Fruit fly (Drosophila melanogaster): ENCODE measurements around the gene Sras.
A peak's percentile ranks its signal among the peaks of the same experiment; 100 is the strongest.

Gene Sras

DNA sequence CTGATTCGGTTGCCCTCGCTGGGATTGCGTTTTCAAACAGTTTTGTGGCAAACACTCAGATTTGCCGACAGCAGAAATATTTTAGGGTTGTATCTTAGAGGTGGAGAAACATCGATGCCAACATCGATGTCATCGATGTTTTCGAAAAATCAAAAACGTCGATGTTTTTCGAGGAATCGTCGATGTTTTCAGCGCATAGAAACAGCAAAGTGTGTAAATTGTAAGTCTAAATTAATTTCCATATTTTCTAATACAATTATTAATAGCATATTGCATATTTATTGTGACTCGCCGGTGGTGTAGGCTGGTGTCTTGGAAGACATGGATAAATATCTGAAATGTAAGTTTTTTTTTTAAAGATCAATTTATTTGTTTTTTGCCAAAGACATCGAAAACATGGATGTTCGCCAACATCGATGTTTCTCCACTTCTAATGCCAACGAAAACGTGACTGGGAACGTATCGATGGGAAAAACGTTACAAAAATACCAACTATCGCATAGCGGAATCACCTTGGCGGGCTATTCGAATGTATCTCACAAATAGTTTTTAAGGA lies 40.4 kb downstream of the Sras start, which contains the start of gene TM9SF3:
TSS of gene TM9SF3 (minus strand) at position 120 of the 556 bp plus-strand sequence.
- TF ChIP-seq fkh (GFP tag; optimal IDR thresholded peaks at IDR 0.05) (no peak), CG9139 (GFP tag; optimal IDR thresholded peaks at IDR 0.05) (no peak), CG11294 (GFP tag; IDR thresholded peaks at IDR 0.05) (no peak), Sox14 (GFP tag; optimal IDR thresholded peaks at IDR 0.05) (no peak), esn (GFP tag; optimal IDR thresholded peaks at IDR 0.05) (peak; percentile 14), Eip93F (GFP tag; optimal IDR thresholded peaks at IDR 0.05) (peak; percentile 5), CG31627 (GFP tag; optimal IDR thresholded peaks at IDR 0.05) (peak; percentile 23), Hr39 (GFP tag; optimal IDR thresholded peaks at IDR 0.05) (peak; percentile 22), CG10631 (GFP tag; optimal IDR thresholded peaks at IDR 0.05) (peak; percentile 21), Hr38 (GFP tag; optimal IDR thresholded peaks at IDR 0.05) (no peak), CG6276 (GFP tag; optimal IDR thresholded peaks at IDR 0.05) (no peak)

DNA sequence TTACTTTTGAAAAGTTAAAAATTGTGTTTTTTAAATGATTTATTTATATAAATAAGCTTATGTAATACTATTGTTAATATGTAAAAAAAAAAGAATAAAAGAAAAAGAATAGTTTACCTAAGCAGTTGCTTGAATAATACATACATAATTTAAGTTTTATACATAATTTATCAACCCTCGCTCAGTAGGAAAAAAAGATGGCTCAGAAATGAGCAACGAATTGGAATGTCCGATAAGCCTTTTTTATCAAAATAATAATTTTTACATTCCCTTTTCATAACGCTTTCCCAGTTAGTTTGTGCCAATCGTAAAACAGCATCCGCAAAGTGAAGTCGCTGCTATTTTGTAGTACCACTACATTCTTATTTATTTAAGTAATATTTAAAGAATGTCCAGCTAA lies 40.9 kb downstream of the Sras start, which contains the start of gene mthl2:
TSS of gene mthl2 (plus strand) at position 301 of the 400 bp plus-strand sequence.
- TF ChIP-seq CG9139 (GFP tag; optimal IDR thresholded peaks at IDR 0.05) = no peak
- TF ChIP-seq Eip75B (GFP tag; optimal IDR thresholded peaks at IDR 0.05) = no peak
- TF ChIP-seq eg (GFP tag; IDR thresholded peaks at IDR 0.05) = no peak
- no peak for TF ChIP-seq CG6854 (GFP tag; optimal IDR thresholded peaks at IDR 0.05)
- no peak for TF ChIP-seq Sox14 (GFP tag; optimal IDR thresholded peaks at IDR 0.05)

DNA sequence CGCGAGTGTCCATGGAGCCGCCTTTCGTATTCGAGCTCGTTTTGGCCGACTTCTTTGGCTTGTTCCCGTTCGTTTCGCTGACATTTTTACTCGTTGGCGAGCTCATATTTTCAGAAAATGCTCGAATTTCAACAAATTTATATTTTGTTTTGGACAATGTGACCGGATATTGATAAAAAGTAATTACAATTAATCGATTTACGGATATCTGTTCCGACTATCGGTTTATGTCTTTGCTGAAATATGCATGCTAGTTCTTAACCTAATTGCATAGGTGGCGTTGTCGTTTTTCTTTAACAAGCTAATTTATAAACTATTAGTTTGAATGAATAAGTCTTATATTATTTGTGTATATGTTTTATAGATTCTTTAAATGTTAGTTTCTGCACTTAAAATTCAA lies 44.6 kb downstream of the Sras start, which contains the start of gene Eaf6:
TSS of gene Eaf6 (minus strand) at position 173 of the 400 bp plus-strand sequence.
- TF ChIP-seq fkh (GFP tag; optimal IDR thresholded peaks at IDR 0.05) (peak; percentile 25), CG6792 (GFP tag; optimal IDR thresholded peaks at IDR 0.05) (no peak), Eip78C (GFP tag) (peak; percentile 39)

dm6 chr3L:5608786-5609370 lies 45.3 kb downstream of the Sras start:
- TF ChIP-seq CG6163 (GFP tag; IDR thresholded peaks at IDR 0.05) (no peak), CG6854 (GFP tag; optimal IDR thresholded peaks at IDR 0.05) (no peak), fkh (GFP tag; optimal IDR thresholded peaks at IDR 0.05) (no peak), CG6808 (GFP tag; optimal IDR thresholded peaks at IDR 0.05) (no peak), achi (GFP tag; optimal IDR thresholded peaks at IDR 0.05) (no peak), CG11294 (GFP tag; IDR thresholded peaks at IDR 0.05) (no peak), net (GFP tag; optimal IDR thresholded peaks at IDR 0.05) (no peak), fd85E (GFP tag; optimal IDR thresholded peaks at IDR 0.05) (no peak), CG11902 (GFP tag; optimal IDR thresholded peaks at IDR 0.05) (no peak), Hr39 (GFP tag; optimal IDR thresholded peaks at IDR 0.05) (no peak), Blimp-1 (GFP tag; optimal IDR thresholded peaks at IDR 0.05) (no peak), CG32006 (GFP tag; optimal IDR thresholded peaks at IDR 0.05) (no peak)

DNA sequence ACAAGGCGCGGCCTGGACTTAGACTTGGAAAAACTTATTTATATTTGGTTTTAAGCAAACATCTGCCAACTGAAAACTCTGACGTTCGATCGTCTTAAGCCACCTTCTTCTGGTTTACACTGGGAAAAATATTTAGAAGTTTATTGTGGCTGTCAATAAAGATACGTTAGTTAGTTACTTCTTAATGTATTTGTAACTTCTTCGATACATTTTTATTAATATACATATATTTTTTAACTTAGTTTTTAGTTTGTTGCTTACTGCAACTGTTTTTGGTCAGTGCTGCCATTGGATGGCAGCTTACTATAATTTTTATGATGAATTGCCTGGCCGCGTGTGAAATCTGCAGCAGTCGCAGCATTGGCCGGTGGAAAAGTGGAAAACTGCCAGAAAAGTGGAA lies 45.9 kb downstream of the Sras start:
- TF ChIP-seq Eip78C (GFP tag) (peak; percentile 52), Lpt (GFP tag; optimal IDR thresholded peaks at IDR 0.05) (peak; percentile 21), CG32006 (GFP tag; optimal IDR thresholded peaks at IDR 0.05) (peak; percentile 90), pdm3 (GFP tag; optimal IDR thresholded peaks at IDR 0.05) (no peak), OdsH (GFP tag; optimal IDR thresholded peaks at IDR 0.05) (peak; percentile 32), CG8319 (GFP tag; optimal IDR thresholded peaks at IDR 0.05) (no peak), eg (GFP tag; IDR thresholded peaks at IDR 0.05) (no peak; the same call in 1 of the 3 replicates), CG4318 (GFP tag; optimal IDR thresholded peaks at IDR 0.05) (peak; percentile 70), CG6276 (GFP tag; optimal IDR thresholded peaks at IDR 0.05) (no peak), topi (GFP tag; optimal IDR thresholded peaks at IDR 0.05) (peak; percentile 2), cyc (GFP tag; optimal IDR thresholded peaks at IDR 0.05) (no peak), Gug (GFP tag; IDR thresholded peaks at IDR 0.05) (0 out of 2 replicates have a peak, but pooled peaks have one; percentile 14), Hr4 (GFP tag; optimal IDR thresholded peaks at IDR 0.05) (peak; percentile 52), dac (GFP tag; optimal IDR thresholded peaks at IDR 0.05) (peak; percentile 38), CG15336 (GFP tag; IDR thresholded peaks at IDR 0.05) (peak; percentile 81), Blimp-1 (GFP tag; optimal IDR thresholded peaks at IDR 0.05) (peak; percentile 9)
